Fruit fly (Drosophila melanogaster) Kc167 (cell line): ENCODE data around the gene CG32536.

ENCODE experiments used
- Myc ChIP-seq: fragments of >200 bp; optimal IDR thresholded peaks from 2 replicates; lab custom pipeline; 2017; ENCODE audit warnings: missing external identifiers
- insv ChIP-seq: fragments of >200 bp; optimal IDR thresholded peaks from 3 replicates; lab custom pipeline; 2018; ENCODE audit warnings: missing external identifiers

- no peak for TF ChIP-seq insv
- TF ChIP-seq Myc (lab: Kevin White, UChicago): no peak
Observed at dm6 chrX:19247200-19248052, 29.3 kb downstream of the CG32536 start, which contains the start of gene CG7992.
